Worm (Caenorhabditis elegans) whole organism, L4/young adult: Measurements from ENCODE around the gene phat-5.

Source experiments
- W03F9.2 ChIP-seq: fragments of 150-350 bp; optimal IDR thresholded peaks from 2 replicates; lab custom pipeline; 2014; ENCODE audit warnings: missing biosample characterization, missing genetic modification characterization
- dao-5 ChIP-seq: sonication (generic microtip); optimal IDR thresholded peaks from 2 replicates; lab custom pipeline; 2016; ENCODE audit warnings: missing genotype, missing genetic modification characterization, moderate library complexity, missing compliant biosample characterization
- him-1 ChIP-seq: sonication (generic microtip); optimal IDR thresholded peaks from 2 replicates; lab custom pipeline; 2016; ENCODE audit warnings: missing genotype, missing genetic modification reagents, missing genetic modification characterization, missing compliant biosample characterization

DNA sequence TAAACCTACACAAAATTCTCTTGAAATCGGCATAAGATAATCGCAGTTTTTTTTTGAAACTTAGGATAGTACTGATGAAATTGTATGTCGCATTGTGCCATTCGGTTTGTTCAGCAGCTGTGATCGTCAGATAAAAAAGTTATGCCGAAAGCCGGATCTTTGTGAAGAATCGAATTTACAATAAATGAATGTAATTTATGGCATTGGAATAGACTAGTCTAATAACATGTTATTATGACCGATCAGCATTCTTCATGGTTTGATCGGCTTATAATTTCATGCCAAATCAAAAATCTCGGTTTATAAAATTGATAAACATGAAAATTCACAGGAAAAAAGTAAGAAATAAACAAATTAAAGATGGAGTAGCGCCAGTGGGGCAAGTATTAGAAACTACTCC, 9.8 kb downstream of the phat-5 start, which contains the start of gene srw-134:
- TF ChIP-seq dao-5 (tag; lab: Kevin White, UChicago), result no peak
- TF ChIP-seq him-1 (tag; lab: Kevin White, UChicago), result no peak
- TF ChIP-seq W03F9.2 (tag; lab: Kevin White, UChicago), result no peak
